Fruit fly (Drosophila melanogaster) whole organism, wandering third instar larva: ENCODE data around the gene CG6959.

Experiments
- Abd-B ChIP-seq: fragments of >200 bp; optimal IDR thresholded peaks from 2 replicates; lab custom pipeline; 2017; ENCODE audit warnings: missing biosample characterization, missing genetic modification characterization
- CG32264 ChIP-seq: fragments of 200-800 bp; sonication (Bioruptor generic); optimal IDR thresholded peaks from 2 replicates; lab custom pipeline; 2016; ENCODE audit warnings: missing biosample characterization, missing genetic modification characterization
- Dfd ChIP-seq: fragments of >200 bp; optimal IDR thresholded peaks from 2 replicates; lab custom pipeline; 2017; ENCODE audit warnings: missing biosample characterization, missing genetic modification characterization
- GATAd ChIP-seq: sonication (Bioruptor generic); optimal IDR thresholded peaks from 2 replicates; lab custom pipeline; 2016; ENCODE audit warnings: missing biosample characterization, missing genetic modification characterization
- Hr78 ChIP-seq: fragments of >200 bp; optimal IDR thresholded peaks from 2 replicates; lab custom pipeline; 2017; ENCODE audit warnings: missing biosample characterization, missing genetic modification characterization
- Hr83 ChIP-seq: fragments of 200-300 bp; sonication (Bioruptor generic); optimal IDR thresholded peaks from 2 replicates; lab custom pipeline; 2016; ENCODE audit warnings: missing biosample characterization, mild to moderate bottlenecking, missing genetic modification characterization, moderate library complexity; ENCODE audit not compliant: poor library complexity, severe bottlenecking
- Jra ChIP-seq: sonication (Bioruptor generic); optimal IDR thresholded peaks from 2 replicates; lab custom pipeline; 2016; ENCODE audit warnings: missing biosample characterization, missing genetic modification characterization
- OdsH ChIP-seq: fragments of 200-800 bp; sonication (Bioruptor generic); optimal IDR thresholded peaks from 2 replicates; lab custom pipeline; 2016; ENCODE audit warnings: missing biosample characterization, mild to moderate bottlenecking, missing genetic modification characterization
- Sp1 ChIP-seq: fragments of 200-800 bp; sonication (Bioruptor generic); optimal IDR thresholded peaks from 3 replicates; lab custom pipeline; 2019; ENCODE audit warnings: missing biosample characterization, mild to moderate bottlenecking, missing genetic modification characterization, moderate library complexity
- brk ChIP-seq: fragments of 200-800 bp; sonication (Bioruptor generic); optimal IDR thresholded peaks from 2 replicates; lab custom pipeline; 2016; ENCODE audit warnings: missing biosample characterization, mild to moderate bottlenecking, missing genetic modification characterization
- dsf ChIP-seq: sonication (Bioruptor generic); optimal IDR thresholded peaks from 2 replicates; lab custom pipeline; 2016; ENCODE audit warnings: missing biosample characterization, missing genetic modification characterization, borderline replicate concordance
- pan ChIP-seq: fragments of >200 bp; optimal IDR thresholded peaks from 2 replicates; lab custom pipeline; 2017
- psq ChIP-seq: fragments of 200-800 bp; sonication (Bioruptor generic); optimal IDR thresholded peaks from 3 replicates; lab custom pipeline; 2017; ENCODE audit warnings: missing biosample characterization, mild to moderate bottlenecking, missing genetic modification characterization, moderate library complexity
- usp ChIP-seq: fragments of >200 bp; optimal IDR thresholded peaks from 2 replicates; lab custom pipeline; 2017; ENCODE audit warnings: missing biosample characterization, missing genetic modification characterization

DNA sequence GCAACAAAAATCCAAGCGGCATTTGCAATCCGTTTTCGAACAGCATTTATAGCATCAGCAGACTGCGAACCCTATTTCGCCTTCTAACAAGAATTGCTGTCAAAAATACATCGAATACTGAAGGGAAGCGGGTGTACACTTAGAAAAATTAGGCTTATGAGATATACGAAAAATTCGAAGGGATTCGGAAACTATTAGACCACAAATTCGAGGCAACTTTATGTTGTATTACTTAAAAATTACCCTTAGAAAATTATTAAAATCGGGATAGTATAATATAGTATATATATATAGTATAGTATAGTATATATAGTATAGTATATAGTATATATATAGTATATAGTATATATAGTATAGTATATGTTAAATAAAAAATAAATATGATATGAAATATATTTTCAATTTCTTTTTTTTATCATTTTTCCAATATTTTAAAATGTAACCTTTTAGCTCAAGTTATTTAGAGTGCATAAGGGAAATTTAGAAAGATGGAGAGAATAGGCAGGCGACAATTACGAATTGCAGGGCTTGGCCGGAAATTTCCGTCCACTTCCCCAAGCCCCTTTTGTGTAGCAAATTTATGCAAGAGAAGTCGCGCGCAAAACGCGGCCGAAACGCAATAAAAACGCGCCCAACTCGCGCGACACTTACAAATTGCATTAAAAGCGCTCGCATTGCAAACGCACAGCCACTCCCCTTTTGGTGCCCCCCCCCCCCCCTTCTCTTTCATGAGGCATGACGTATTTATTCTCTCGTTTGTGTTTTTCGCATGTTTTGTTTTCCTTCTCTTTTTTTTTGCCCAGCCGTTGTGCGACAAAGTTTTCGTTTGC is 38.3 kb downstream of the CG6959 start:
- TF ChIP-seq OdsH (GFP tag; lab: Kevin White, UChicago) (no peak), Jra (GFP tag; lab: Kevin White, UChicago) (no peak), CG32264 (no peak), usp (GFP tag; lab: Kevin White, UChicago) (no peak), Hr78 (GFP tag; lab: Kevin White, UChicago) (no peak), Dfd (GFP tag; lab: Kevin White, UChicago) (no peak), Abd-B (GFP tag; lab: Kevin White, UChicago) (no peak), Hr83 (no peak), GATAd (GFP tag; lab: Kevin White, UChicago) (no peak), psq (no peak), brk (GFP tag; lab: Kevin White, UChicago) (no peak), dsf (GFP tag; lab: Kevin White, UChicago) (no peak), Sp1 (GFP tag; lab: Kevin White, UChicago) (no peak), pan (lab: Kevin White, UChicago) (no peak)
